Worm (Caenorhabditis elegans) whole organism, young adult: Measurements from ENCODE around the gene algn-13.

Experiments used
- Y95B8A.8 ChIP-seq: fragments of 200-800 bp; sonication (Bioruptor generic); IDR thresholded peaks from 2 replicates; pipeline ENCODE4 v1.3.6; 2022; ENCODE audit warnings: missing genetic modification reagents, missing genetic modification characterization, missing compliant biosample characterization
- bed-1 ChIP-seq: fragments of 200-800 bp; sonication (Bioruptor generic); IDR thresholded peaks from 2 replicates; pipeline ENCODE4 v1.3.6; 2022; ENCODE audit warnings: missing genetic modification reagents, missing genetic modification characterization, missing compliant biosample characterization
- cebp-1 ChIP-seq, 2 experiments: fragments of 200-800 bp in 1 of 2; sonication (Bioruptor generic) in 1 of 2; sonication (generic microtip) in 1 of 2; IDR thresholded peaks in 1 of 2; optimal IDR thresholded peaks in 1 of 2; 2 replicates each; pipeline versions ENCODE4 v1.3.6 to Lab custom; 2017 to 2022; ENCODE audit warnings: missing compliant biosample characterization in 2 of 2, missing genetic modification characterization in 2 of 2, mild to moderate bottlenecking in 1 of 2, missing genetic modification reagents in 1 of 2, moderate library complexity in 1 of 2
- hmg-1.2 ChIP-seq: fragments of 200-800 bp; sonication (Bioruptor generic); IDR thresholded peaks from 2 replicates; pipeline ENCODE4 v1.3.6; 2022; ENCODE audit warnings: missing genetic modification reagents, missing genetic modification characterization, missing compliant biosample characterization
- ztf-25 ChIP-seq: fragments of 200-800 bp; sonication (Bioruptor generic); IDR thresholded peaks from 2 replicates; pipeline ENCODE4 v1.3.6; 2022; ENCODE audit warnings: missing genetic modification reagents, missing genetic modification characterization, missing compliant biosample characterization

algn-13 gene

ce11 chrV:13915390-13915789 lies 46.4 kb downstream of the algn-13 start, which contains the start of gene gcy-32:
TSS of gene gcy-32 (minus strand) at chrV:13915490.
- TF ChIP-seq ztf-25 (GFP tag; lab: Robert Waterston, UW) (no peak), bed-1 (GFP tag; lab: Robert Waterston, UW) (no peak), cebp-1 (GFP tag; IDR thresholded peaks at IDR 0.05; lab: Robert Waterston, UW) (no peak), cebp-1 (tag; optimal IDR thresholded peaks at IDR 0.05; lab: Kevin White, UChicago) (no peak), hmg-1.2 (GFP tag; lab: Robert Waterston, UW) (no peak), Y95B8A.8 (GFP tag; lab: Robert Waterston, UW) (no peak)
- TF ChIP-seq, all 124 proteins: peak for 0
